Worm (Caenorhabditis elegans) whole organism, midembryonic: ENCODE results near the gene F40D4.17.

ENCODE experiments used
- T22C8.4 ChIP-seq: fragments of 200-800 bp; sonication (Bioruptor generic); IDR thresholded peaks from 2 replicates; pipeline ENCODE4 v1.3.6; 2022; ENCODE audit warnings: missing genetic modification characterization, missing compliant biosample characterization
- cog-1 ChIP-seq: sonication (generic microtip); optimal IDR thresholded peaks from 2 replicates; lab custom pipeline; 2016; ENCODE audit warnings: missing genetic modification characterization, missing compliant biosample characterization
- flt-1 ChIP-seq: fragments of 200-800 bp; sonication (Bioruptor generic); IDR thresholded peaks from 2 replicates; pipeline ENCODE4 v1.3.6; 2022; ENCODE audit warnings: missing genetic modification characterization, missing compliant biosample characterization
- klf-2 ChIP-seq: fragments of 200-800 bp; sonication (Bioruptor generic); conservative IDR thresholded peaks from 2 replicates; pipeline ENCODE4 v1.3.6; 2022; ENCODE audit warnings: missing genetic modification reagents, missing genetic modification characterization, missing compliant biosample characterization
- med-1 ChIP-seq: sonication (generic microtip); optimal IDR thresholded peaks from 2 replicates; lab custom pipeline; 2017; ENCODE audit warnings: missing genetic modification characterization, mild to moderate bottlenecking, missing compliant biosample characterization, antibody characterized with exemption, missing genetic modification reagents; ENCODE audit not compliant: insufficient read depth
- ref-1 ChIP-seq: fragments of 200-800 bp; sonication (Bioruptor generic); conservative IDR thresholded peaks from 2 replicates; pipeline ENCODE4 v1.3.6; 2022; ENCODE audit warnings: missing genetic modification reagents, missing genetic modification characterization, missing compliant biosample characterization
- tab-1 ChIP-seq: fragments of 200-800 bp; sonication (Bioruptor generic); IDR thresholded peaks from 2 replicates; pipeline ENCODE4 v1.3.6; 2022; ENCODE audit warnings: missing genetic modification characterization, missing compliant biosample characterization
- ztf-29 ChIP-seq: fragments of 200-800 bp; sonication (Bioruptor generic); IDR thresholded peaks from 2 replicates; pipeline ENCODE4 v1.3.6; 2022; ENCODE audit warnings: missing genetic modification reagents, missing genetic modification characterization, missing compliant biosample characterization

ce11 chrV:17108310-17108709 lies 46.9 kb downstream of the F40D4.17 start, which contains the start of gene ZK218.11:
- TF ChIP-seq flt-1 (GFP tag; lab: Robert Waterston, UW): no peak
- TF ChIP-seq med-1 (GFP tag; lab: Kevin White, UChicago): no peak
- no peak for TF ChIP-seq ref-1
- no peak for TF ChIP-seq T22C8.4 (GFP tag; lab: Robert Waterston, UW)
- TF ChIP-seq ztf-29 (GFP tag; lab: Robert Waterston, UW): no peak
- no peak for TF ChIP-seq tab-1
- no peak for TF ChIP-seq cog-1 (tag; lab: Kevin White, UChicago)
- no peak for TF ChIP-seq klf-2
